Worm (Caenorhabditis elegans): Measurements from ENCODE around the gene plc-3.

ce11 chrII:10204428-10205049 is 18.1 kb upstream of the plc-3 start:
- no peak for TF ChIP-seq unc-62 (GFP tag; optimal IDR thresholded peaks at IDR 0.05)
- no peak for TF ChIP-seq snpc-4 (GFP tag; optimal IDR thresholded peaks at IDR 0.05)
- TF ChIP-seq snpc-4 (tag; optimal IDR thresholded peaks at IDR 0.05), result no peak
- TF ChIP-seq sptf-2 (GFP tag; optimal IDR thresholded peaks at IDR 0.05), result no peak
- no peak for TF ChIP-seq B0336.3 (GFP tag; IDR thresholded peaks at IDR 0.05)
- TF ChIP-seq F10E7.11 (tag; optimal IDR thresholded peaks at IDR 0.05), result no peak
- TF ChIP-seq nfya-1 (tag; optimal IDR thresholded peaks at IDR 0.05; ENCODE audit: borderline replicate concordance, insufficient read depth), result no peak
- TF ChIP-seq madf-8 (GFP tag; conservative IDR thresholded peaks at IDR 0.05), result no peak
- no peak for TF ChIP-seq bed-1 (GFP tag; IDR thresholded peaks at IDR 0.05)
